Fruit fly (Drosophila melanogaster) whole organism: Measurements from ENCODE around the gene Or85f.

Source experiments
- CG8478 ChIP-seq: fragments of >200 bp; optimal IDR thresholded peaks from 2 replicates; lab custom pipeline; 2018; ENCODE audit warnings: inconsistent platforms
- Dll ChIP-seq: fragments of >200 bp; optimal IDR thresholded peaks from 2 replicates; lab custom pipeline; 2017
- EcR ChIP-seq, 2 experiments: fragments of >200 bp; optimal IDR thresholded peaks; 2 replicates each; lab custom pipeline; 2017; ENCODE audit warnings: missing biosample characterization in 2 of 2, missing genetic modification characterization in 2 of 2, missing genetic modification reagents in 2 of 2
- pan ChIP-seq: fragments of >200 bp; optimal IDR thresholded peaks from 2 replicates; lab custom pipeline; 2017
- psq ChIP-seq: fragments of >200 bp; optimal IDR thresholded peaks from 2 replicates; lab custom pipeline; 2017
- usp ChIP-seq: fragments of >200 bp; optimal IDR thresholded peaks from 2 replicates; lab custom pipeline; 2017; ENCODE audit warnings: missing biosample characterization, missing genetic modification characterization, mixed read lengths

Gene Or85f

dm6 chr3R:9394385-9395042, 3.5 kb upstream of the Or85f start, which contains the start of gene FER:
FER (minus strand) TSS chr3R:9394546.
- TF ChIP-seq EcR (GFP tag; optimal IDR thresholded peaks at IDR 0.05; lab: Kevin White, UChicago) (no peak), CG8478 (lab: Kevin White, UChicago) (no peak), Dll (no peak), pan (lab: Kevin White, UChicago) (no peak), usp (GFP tag; lab: Kevin White, UChicago) (no peak), psq (lab: Kevin White, UChicago) (no peak)

dm6 chr3R:9395998-9396397, 2.0 kb upstream of the Or85f start:
- TF ChIP-seq psq (lab: Kevin White, UChicago) = no peak
- no peak for TF ChIP-seq pan (lab: Kevin White, UChicago)
- TF ChIP-seq CG8478 (lab: Kevin White, UChicago) = no peak
- no peak for TF ChIP-seq Dll
- TF ChIP-seq EcR (GFP tag; optimal IDR thresholded peaks at IDR 0.05; lab: Kevin White, UChicago) = no peak
- no peak for TF ChIP-seq usp (GFP tag; lab: Kevin White, UChicago)

dm6 chr3R:9399074-9399473, 1.1 kb downstream of the Or85f start:
- TF ChIP-seq psq (lab: Kevin White, UChicago) = no peak
- TF ChIP-seq CG8478 (lab: Kevin White, UChicago) = no peak
- TF ChIP-seq Dll = no peak
- no peak for TF ChIP-seq pan (lab: Kevin White, UChicago)
- no peak for TF ChIP-seq usp (GFP tag; lab: Kevin White, UChicago)
- TF ChIP-seq EcR (GFP tag; optimal IDR thresholded peaks at IDR 0.05; lab: Kevin White, UChicago) = no peak

- TF ChIP-seq Dll = no peak
- TF ChIP-seq EcR (GFP tag; optimal IDR thresholded peaks at IDR 0.05; lab: Kevin White, UChicago) = no peak
- TF ChIP-seq usp (GFP tag; lab: Kevin White, UChicago) = no peak
- TF ChIP-seq psq (lab: Kevin White, UChicago) = no peak
- TF ChIP-seq pan (lab: Kevin White, UChicago) = no peak
- no peak for TF ChIP-seq CG8478 (lab: Kevin White, UChicago)
Observed at dm6 chr3R:9399951-9400392, 2.0 kb downstream of the Or85f start, which contains the start of gene CG34117. CG34117 (minus strand) TSS chr3R:9400053.

- no peak for TF ChIP-seq Dll
- TF ChIP-seq EcR (GFP tag; optimal IDR thresholded peaks at IDR 0.05; lab: Kevin White, UChicago) = no peak
- no peak for TF ChIP-seq usp (GFP tag; lab: Kevin White, UChicago)
- no peak for TF ChIP-seq psq (lab: Kevin White, UChicago)
- no peak for TF ChIP-seq pan (lab: Kevin White, UChicago)
- TF ChIP-seq CG8478 (lab: Kevin White, UChicago) = no peak
Observed at dm6 chr3R:9401127-9401603, 3.2 kb downstream of the Or85f start, which contains the start of the genes RpL34b and CG8132. RpL34b (minus strand) TSS chr3R:9401226. CG8132 (plus strand) TSS chr3R:9401495.

dm6 chr3R:9404104-9404512, 6.1 kb downstream of the Or85f start, which contains the start of the genes CG9356, BBIP1 and CG8135:
CG9356 (minus strand) TSS chr3R:9404269.
BBIP1 (plus strand) TSS chr3R:9404385.
CG8135 (plus strand) TSS chr3R:9404385.
- no peak for TF ChIP-seq usp (GFP tag; lab: Kevin White, UChicago)
- no peak for TF ChIP-seq CG8478 (lab: Kevin White, UChicago)

- TF ChIP-seq CG8478 (lab: Kevin White, UChicago) (no peak), Dll (no peak), psq (lab: Kevin White, UChicago) (no peak), usp (GFP tag; lab: Kevin White, UChicago) (no peak), pan (lab: Kevin White, UChicago) (no peak), EcR (GFP tag; optimal IDR thresholded peaks at IDR 0.05; lab: Kevin White, UChicago) (no peak)
Observed at dm6 chr3R:9408069-9408468, 10.1 kb downstream of the Or85f start, which contains the start of gene CG44261. CG44261 (minus strand) TSS chr3R:9408169.

dm6 chr3R:9410182-9410581, 12.2 kb downstream of the Or85f start, which contains the start of gene betaTub85D:
betaTub85D (minus strand) TSS chr3R:9410282.
- no peak for TF ChIP-seq CG8478 (lab: Kevin White, UChicago)
- no peak for TF ChIP-seq Dll
- TF ChIP-seq EcR (GFP tag; optimal IDR thresholded peaks at IDR 0.05; lab: Kevin White, UChicago) = no peak
- no peak for TF ChIP-seq pan (lab: Kevin White, UChicago)
- no peak for TF ChIP-seq usp (GFP tag; lab: Kevin White, UChicago)
- no peak for TF ChIP-seq psq (lab: Kevin White, UChicago)

- TF ChIP-seq usp (GFP tag; lab: Kevin White, UChicago) (no peak), psq (lab: Kevin White, UChicago) (no peak), EcR (GFP tag; optimal IDR thresholded peaks at IDR 0.05; lab: Kevin White, UChicago) (no peak), CG8478 (lab: Kevin White, UChicago) (no peak), pan (lab: Kevin White, UChicago) (no peak), Dll (no peak)
Observed at dm6 chr3R:9411928-9412640, 14.1 kb downstream of the Or85f start, which contains the start of the genes Task7 and alpha-Man-IIa. Task7 (minus strand) TSS chr3R:9412293. alpha-Man-IIa (plus strand) TSS chr3R:9412548.

dm6 chr3R:9416951-9417350, 19.0 kb downstream of the Or85f start:
- TF ChIP-seq Dll (no peak), usp (GFP tag; lab: Kevin White, UChicago) (no peak)
